Worm (Caenorhabditis elegans) whole organism, midembryonic: Measurements from ENCODE around the gene nas-31.

Experiments used
- T22C8.4 ChIP-seq: fragments of 200-800 bp; sonication (Bioruptor generic); IDR thresholded peaks from 2 replicates; pipeline ENCODE4 v1.3.6; 2022; ENCODE audit warnings: missing genetic modification characterization, missing compliant biosample characterization
- cog-1 ChIP-seq: sonication (generic microtip); optimal IDR thresholded peaks from 2 replicates; lab custom pipeline; 2016; ENCODE audit warnings: missing genetic modification characterization, missing compliant biosample characterization
- flt-1 ChIP-seq: fragments of 200-800 bp; sonication (Bioruptor generic); IDR thresholded peaks from 2 replicates; pipeline ENCODE4 v1.3.6; 2022; ENCODE audit warnings: missing genetic modification characterization, missing compliant biosample characterization
- klf-2 ChIP-seq: fragments of 200-800 bp; sonication (Bioruptor generic); conservative IDR thresholded peaks from 2 replicates; pipeline ENCODE4 v1.3.6; 2022; ENCODE audit warnings: missing genetic modification reagents, missing genetic modification characterization, missing compliant biosample characterization
- med-1 ChIP-seq: sonication (generic microtip); optimal IDR thresholded peaks from 2 replicates; lab custom pipeline; 2017; ENCODE audit warnings: missing genetic modification characterization, mild to moderate bottlenecking, missing compliant biosample characterization, antibody characterized with exemption, missing genetic modification reagents; ENCODE audit not compliant: insufficient read depth
- ref-1 ChIP-seq: fragments of 200-800 bp; sonication (Bioruptor generic); conservative IDR thresholded peaks from 2 replicates; pipeline ENCODE4 v1.3.6; 2022; ENCODE audit warnings: missing genetic modification reagents, missing genetic modification characterization, missing compliant biosample characterization
- tab-1 ChIP-seq: fragments of 200-800 bp; sonication (Bioruptor generic); IDR thresholded peaks from 2 replicates; pipeline ENCODE4 v1.3.6; 2022; ENCODE audit warnings: missing genetic modification characterization, missing compliant biosample characterization
- ztf-23 ChIP-seq: fragments of 200-800 bp; sonication (Bioruptor generic); IDR thresholded peaks from 2 replicates; pipeline ENCODE4 v1.3.6; 2022; ENCODE audit warnings: missing genetic modification reagents, missing genetic modification characterization, missing compliant biosample characterization
- ztf-29 ChIP-seq: fragments of 200-800 bp; sonication (Bioruptor generic); IDR thresholded peaks from 2 replicates; pipeline ENCODE4 v1.3.6; 2022; ENCODE audit warnings: missing genetic modification reagents, missing genetic modification characterization, missing compliant biosample characterization

nas-31 gene

DNA sequence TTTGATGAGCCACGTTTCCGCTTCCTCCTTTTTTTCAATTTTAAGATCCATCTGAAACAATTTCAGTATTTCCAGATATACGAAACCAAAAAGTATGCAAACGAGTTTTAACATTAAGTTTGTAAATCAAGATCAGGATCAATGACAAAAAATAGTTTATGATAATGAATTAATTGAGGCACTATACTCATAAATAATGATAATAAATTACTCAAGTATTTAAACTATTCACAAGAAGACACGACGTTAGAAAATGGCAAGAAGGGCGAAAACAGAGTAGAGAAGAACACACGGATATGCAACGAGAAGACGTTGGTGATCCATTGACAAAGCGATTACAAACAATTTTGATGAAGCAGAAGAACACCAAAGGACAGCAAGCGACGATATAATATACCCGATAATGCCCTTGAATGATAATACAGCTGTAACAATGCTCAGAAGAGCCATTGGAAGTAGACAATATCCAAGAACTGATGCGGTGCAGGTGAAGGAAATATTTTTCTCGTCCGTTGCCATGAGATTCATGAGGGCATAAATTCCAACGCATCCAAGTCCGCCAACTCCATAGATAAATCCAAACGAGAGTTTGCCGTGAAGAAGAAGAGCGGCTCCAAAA lies 28.0 kb downstream of the nas-31 start, which contains the start of gene F32D8.4:
Gene F32D8.4 (minus strand): TSS at position 51 of the 619 bp plus-strand sequence.
- TF ChIP-seq T22C8.4 (GFP tag; lab: Robert Waterston, UW) (no peak), tab-1 (no peak), med-1 (GFP tag; lab: Kevin White, UChicago) (no peak), ztf-29 (no peak), klf-2 (GFP tag; lab: Robert Waterston, UW) (no peak), cog-1 (no peak), ref-1 (no peak), ztf-23 (no peak), flt-1 (no peak)

DNA sequence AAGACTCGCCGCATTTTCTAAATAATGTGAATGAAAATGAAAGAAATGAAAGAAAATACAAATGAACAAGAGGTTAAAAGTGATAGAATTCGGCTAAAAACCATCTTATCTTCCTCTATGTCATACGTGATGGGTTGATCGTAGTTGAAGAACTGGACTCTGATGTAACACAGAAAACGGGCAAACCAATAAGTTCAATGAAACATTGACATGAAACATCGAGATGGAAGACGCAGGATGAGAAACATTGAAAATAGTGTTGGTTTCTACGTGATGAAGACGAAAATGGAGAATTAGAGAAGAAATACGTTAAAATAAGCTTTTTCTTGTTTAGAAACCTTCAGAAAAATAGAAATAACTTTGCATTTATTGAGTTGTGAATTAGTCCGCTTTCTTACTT lies 30.7 kb downstream of the nas-31 start, which contains the start of gene F32D8.12:
Gene F32D8.12 (minus strand): TSS at position 48 of the 400 bp plus-strand sequence.
- TF ChIP-seq ztf-29 (no peak), klf-2 (GFP tag; lab: Robert Waterston, UW) (no peak), flt-1 (no peak), tab-1 (no peak), ref-1 (no peak), med-1 (GFP tag; lab: Kevin White, UChicago) (no peak)

- TF ChIP-seq T22C8.4 (GFP tag; lab: Robert Waterston, UW) = no peak
- TF ChIP-seq klf-2 (GFP tag; lab: Robert Waterston, UW) = no peak
- no peak for TF ChIP-seq ref-1
- TF ChIP-seq ztf-23 = no peak
- TF ChIP-seq flt-1 = no peak
- no peak for TF ChIP-seq ztf-29
- no peak for TF ChIP-seq tab-1
- no peak for TF ChIP-seq cog-1
- no peak for TF ChIP-seq med-1 (GFP tag; lab: Kevin White, UChicago)
Observed at ce11 chrV:10889774-10890173, 31.9 kb downstream of the nas-31 start.

DNA sequence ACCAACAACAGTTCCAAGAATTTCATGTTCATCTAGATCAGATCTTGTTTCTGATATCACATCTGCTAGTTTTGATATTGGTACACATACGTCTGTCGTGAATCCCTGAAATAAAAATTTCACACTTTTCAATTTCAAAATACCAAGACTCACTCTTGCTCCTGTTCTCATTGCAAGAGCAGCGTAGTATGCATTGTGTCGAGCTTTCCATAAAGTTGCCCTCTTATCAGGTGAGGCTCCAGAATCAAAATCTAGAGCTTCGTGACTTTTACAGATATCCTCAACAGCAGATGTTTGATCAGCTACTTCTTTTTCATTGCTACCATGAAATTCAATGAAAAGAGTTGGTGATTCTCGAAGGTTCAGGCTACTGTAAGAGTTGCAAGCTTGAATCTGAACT lies 32.6 kb downstream of the nas-31 start, which contains the start of gene F32D8.11:
Gene F32D8.11 (minus strand): TSS at position 101 of the 400 bp plus-strand sequence.
- TF ChIP-seq klf-2 (GFP tag; lab: Robert Waterston, UW) (no peak), ztf-29 (no peak), med-1 (GFP tag; lab: Kevin White, UChicago) (no peak), ref-1 (no peak)

ce11 chrV:10888153-10888552 lies 33.5 kb downstream of the nas-31 start:
- no peak for TF ChIP-seq T22C8.4 (GFP tag; lab: Robert Waterston, UW)
- no peak for TF ChIP-seq ztf-23
- TF ChIP-seq ztf-29 = no peak
- no peak for TF ChIP-seq cog-1
- TF ChIP-seq tab-1 = no peak
- TF ChIP-seq ref-1 = no peak
- TF ChIP-seq flt-1 = no peak
- no peak for TF ChIP-seq klf-2 (GFP tag; lab: Robert Waterston, UW)
- TF ChIP-seq med-1 (GFP tag; lab: Kevin White, UChicago) = no peak

- TF ChIP-seq ref-1 (no peak), med-1 (GFP tag; lab: Kevin White, UChicago) (no peak), ztf-23 (no peak), ztf-29 (no peak), cog-1 (no peak), T22C8.4 (GFP tag; lab: Robert Waterston, UW) (no peak), klf-2 (GFP tag; lab: Robert Waterston, UW) (no peak), flt-1 (no peak)
Observed at ce11 chrV:10887564-10887963, 34.1 kb downstream of the nas-31 start.

- TF ChIP-seq flt-1 = no peak
Observed at ce11 chrV:10886405-10886887, 35.2 kb downstream of the nas-31 start, which contains the start of gene F32D8.3. TSS of gene F32D8.3 (plus strand) at chrV:10886837.

DNA sequence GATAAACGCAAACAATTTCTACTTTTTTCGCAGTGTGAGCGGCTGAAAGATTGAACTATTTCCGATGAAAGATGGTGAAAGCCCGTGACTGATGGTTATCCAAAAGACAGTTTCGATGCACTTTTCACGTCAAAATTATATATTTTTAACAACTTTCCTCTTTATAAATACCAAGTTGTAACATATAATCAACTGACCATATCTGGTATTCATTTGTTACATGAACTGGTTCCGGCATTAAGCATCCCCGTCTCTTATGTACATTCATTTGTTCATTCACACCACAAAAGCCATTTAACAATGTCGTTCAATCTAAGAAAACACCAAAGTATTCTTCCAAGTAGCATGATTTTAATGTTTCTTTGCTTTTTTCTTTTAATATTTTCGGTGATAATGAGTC lies 38.2 kb downstream of the nas-31 start, which contains the start of gene F32D8.2:
Gene F32D8.2 (plus strand): TSS at position 301 of the 400 bp plus-strand sequence.
- no peak for TF ChIP-seq ztf-29
- no peak for TF ChIP-seq ref-1
- no peak for TF ChIP-seq flt-1
- no peak for TF ChIP-seq cog-1
- no peak for TF ChIP-seq ztf-23
- no peak for TF ChIP-seq tab-1
- no peak for TF ChIP-seq klf-2 (GFP tag; lab: Robert Waterston, UW)
- TF ChIP-seq med-1 (GFP tag; lab: Kevin White, UChicago) = no peak

- TF ChIP-seq tab-1 = no peak
- TF ChIP-seq cog-1 = no peak
- TF ChIP-seq flt-1 = no peak
- no peak for TF ChIP-seq T22C8.4 (GFP tag; lab: Robert Waterston, UW)
- no peak for TF ChIP-seq med-1 (GFP tag; lab: Kevin White, UChicago)
- no peak for TF ChIP-seq ztf-23
- TF ChIP-seq ztf-29 = no peak
- TF ChIP-seq klf-2 (GFP tag; lab: Robert Waterston, UW) = no peak
- TF ChIP-seq ref-1 = no peak
Observed at ce11 chrV:10880138-10880882, 41.3 kb downstream of the nas-31 start, which contains the start of gene F32D8.1. TSS of gene F32D8.1 (plus strand) at chrV:10880832.

DNA sequence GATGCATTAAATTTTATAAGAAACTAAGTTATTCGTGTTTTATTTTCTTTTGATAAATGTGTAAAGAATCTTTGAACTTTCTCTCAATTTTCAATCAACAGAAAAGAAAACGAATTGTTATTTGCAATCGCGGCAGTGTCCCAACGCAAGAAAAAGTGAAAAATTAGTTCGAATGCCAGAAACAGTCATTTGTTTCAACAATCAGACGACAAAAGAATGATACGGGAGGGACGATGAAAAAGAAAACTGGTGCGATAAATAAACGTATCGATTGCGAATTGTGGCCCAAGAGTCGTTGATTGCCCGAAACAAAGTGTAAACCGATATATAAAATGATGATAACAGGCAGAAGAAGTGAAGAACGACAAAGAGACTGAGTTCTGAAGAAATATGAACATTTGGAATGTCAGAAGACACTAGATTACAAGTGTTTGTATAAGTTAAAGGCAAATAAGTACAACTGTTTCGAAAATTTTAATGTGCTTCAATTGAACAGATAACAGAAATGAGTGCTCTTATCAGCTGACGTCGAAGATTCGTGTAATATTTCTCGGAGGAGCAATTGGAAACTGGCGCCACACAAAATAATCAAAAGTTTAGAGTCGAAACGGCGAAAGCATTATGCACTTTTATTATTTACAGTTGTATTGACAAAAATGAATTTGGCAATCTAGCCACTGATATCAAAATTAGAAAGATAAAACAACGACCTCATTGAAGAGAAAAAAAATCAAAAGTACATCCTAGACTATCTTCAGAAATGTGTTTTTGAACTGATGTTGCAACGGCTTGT lies 43.6 kb downstream of the nas-31 start:
- no peak for TF ChIP-seq tab-1
- no peak for TF ChIP-seq ref-1
- TF ChIP-seq ztf-23 = no peak
- no peak for TF ChIP-seq med-1 (GFP tag; lab: Kevin White, UChicago)
- TF ChIP-seq cog-1 = no peak
- no peak for TF ChIP-seq T22C8.4 (GFP tag; lab: Robert Waterston, UW)
- no peak for TF ChIP-seq ztf-29
- no peak for TF ChIP-seq flt-1
- no peak for TF ChIP-seq klf-2 (GFP tag; lab: Robert Waterston, UW)
